Worm (Caenorhabditis elegans) whole organism, dauer: Measurements from ENCODE around the gene M110.10.

Experiments
- unc-62 ChIP-seq: sonication (generic microtip); optimal IDR thresholded peaks from 2 replicates; lab custom pipeline; 2017; ENCODE audit warnings: missing biosample characterization, missing genetic modification reagents, missing genetic modification characterization

The M110.10 gene

DNA sequence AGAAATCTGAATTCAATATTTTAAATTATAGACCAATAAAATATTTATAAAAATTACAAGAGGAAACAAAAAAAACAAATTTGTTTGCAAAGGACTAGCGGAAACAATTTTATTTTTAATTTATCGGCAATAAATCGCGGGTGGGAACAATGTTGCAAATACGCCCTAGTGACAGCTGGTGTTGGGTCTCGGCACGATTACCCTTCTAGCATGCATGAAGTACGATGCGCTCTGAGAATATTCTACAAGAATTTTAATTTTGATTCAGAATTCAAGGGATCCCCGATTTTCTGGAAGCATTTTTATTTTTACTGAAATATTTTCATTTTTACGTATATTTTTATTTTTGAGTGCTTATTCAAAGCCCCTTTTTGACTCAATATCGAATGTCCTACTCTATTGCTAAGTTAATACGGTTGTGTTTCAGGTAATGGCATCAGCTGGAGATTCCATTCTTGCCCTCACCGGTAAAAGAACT, 29.2 kb downstream of the M110.10 start, which contains the start of the genes mig-5 and cct-1:
Gene mig-5 (minus strand): TSS at position 8 of the 478 bp plus-strand sequence.
Gene cct-1 (plus strand): TSS at position 428 of the 478 bp plus-strand sequence.
- no peak for TF ChIP-seq unc-62

- no peak for TF ChIP-seq unc-62
These were observed 32.8 kb downstream of the M110.10 start, which contains the start of gene dylt-3 for ce11 chrII:8181437-8181836. TSS of gene dylt-3 (plus strand) at chrII:8181737.

ce11 chrII:8180281-8180680, 34.0 kb downstream of the M110.10 start, which contains the start of gene T05C12.4:
TSS of gene T05C12.4 (minus strand) at chrII:8180381.
- TF ChIP-seq unc-62: no peak

- no peak for TF ChIP-seq unc-62
These were observed 35.7 kb downstream of the M110.10 start for ce11 chrII:8178614-8179013.

DNA sequence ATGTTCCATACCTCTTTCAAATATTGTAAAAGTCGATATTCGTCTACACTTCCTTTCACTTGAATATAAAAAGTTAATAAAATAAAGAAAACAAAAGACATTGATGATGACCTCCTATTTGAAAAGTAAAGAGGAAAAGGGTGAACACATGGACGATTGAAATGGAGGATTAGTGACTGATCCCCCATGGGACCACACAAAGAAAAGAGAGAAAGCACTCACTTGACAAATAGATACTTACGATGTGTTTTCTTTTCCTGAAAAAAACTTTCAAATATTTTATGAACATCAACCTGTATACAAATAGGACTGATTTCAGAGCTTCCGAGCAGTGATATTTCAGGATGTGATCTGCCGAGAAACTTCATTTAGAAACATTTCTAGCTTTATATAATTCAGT, 37.2 kb downstream of the M110.10 start, which contains the start of gene acr-14:
Gene acr-14 (minus strand): TSS at position 101 of the 400 bp plus-strand sequence.
- no peak for TF ChIP-seq unc-62

- TF ChIP-seq unc-62: no peak
These were observed 40.1 kb downstream of the M110.10 start for ce11 chrII:8174148-8174547.

- no peak for TF ChIP-seq unc-62
These were observed 40.8 kb downstream of the M110.10 start, which contains the start of the genes decr-1.3 and T05C12.1 for ce11 chrII:8173449-8173848. TSS of gene decr-1.3 (minus strand) at chrII:8173549. TSS of gene T05C12.1 (plus strand) at chrII:8173680.

- no peak for TF ChIP-seq unc-62
These were observed 43.9 kb downstream of the M110.10 start, which contains the start of gene T05C12.11 for ce11 chrII:8170374-8170773. TSS of gene T05C12.11 (minus strand) at chrII:8170474.

ce11 chrII:8169283-8169682, 45.0 kb downstream of the M110.10 start, which contains the start of gene T05C12.15:
TSS of gene T05C12.15 (plus strand) at chrII:8169583.
- no peak for TF ChIP-seq unc-62
